Worm (Caenorhabditis elegans): ENCODE results near the gene Y39A1A.16.

Gene Y39A1A.16

ce11 chrIII:10678971-10679370 is at the start of gene Y39A1A.16:
Gene Y39A1A.16, plus strand, starts transcription at chrIII:10679271.
- TF ChIP-seq T22C8.4 (GFP tag; IDR thresholded peaks at IDR 0.05), result no peak
- no peak for TF ChIP-seq ztf-23 (GFP tag; IDR thresholded peaks at IDR 0.05)
- no peak for TF ChIP-seq ref-1 (GFP tag; conservative IDR thresholded peaks at IDR 0.05)

ce11 chrIII:10629795-10630194 is 49.3 kb upstream of the Y39A1A.16 start:
- TF ChIP-seq cog-1 (tag; optimal IDR thresholded peaks at IDR 0.05), result no peak
- TF ChIP-seq ref-1 (GFP tag; conservative IDR thresholded peaks at IDR 0.05), result no peak
- no peak for TF ChIP-seq ztf-29 (GFP tag; IDR thresholded peaks at IDR 0.05)
- TF ChIP-seq med-1 (GFP tag; optimal IDR thresholded peaks at IDR 0.05; ENCODE audit: insufficient read depth), result no peak
- TF ChIP-seq T22C8.4 (GFP tag; IDR thresholded peaks at IDR 0.05), result no peak
- no peak for TF ChIP-seq tab-1 (GFP tag; IDR thresholded peaks at IDR 0.05)
- TF ChIP-seq flt-1 (GFP tag; IDR thresholded peaks at IDR 0.05), result no peak
- no peak for TF ChIP-seq ztf-23 (GFP tag; IDR thresholded peaks at IDR 0.05)
- TF ChIP-seq klf-2 (GFP tag; conservative IDR thresholded peaks at IDR 0.05), result no peak

ce11 chrIII:10631870-10632509 is 47.1 kb upstream of the Y39A1A.16 start:
- no peak for TF ChIP-seq klf-2 (GFP tag; conservative IDR thresholded peaks at IDR 0.05)
- TF ChIP-seq ref-1 (GFP tag; conservative IDR thresholded peaks at IDR 0.05), result no peak
- no peak for TF ChIP-seq flt-1 (GFP tag; IDR thresholded peaks at IDR 0.05)
- no peak for TF ChIP-seq tab-1 (GFP tag; IDR thresholded peaks at IDR 0.05)
- no peak for TF ChIP-seq ztf-29 (GFP tag; IDR thresholded peaks at IDR 0.05)
- no peak for TF ChIP-seq med-1 (GFP tag; optimal IDR thresholded peaks at IDR 0.05; ENCODE audit: insufficient read depth)
- no peak for TF ChIP-seq T22C8.4 (GFP tag; IDR thresholded peaks at IDR 0.05)
- no peak for TF ChIP-seq cog-1 (tag; optimal IDR thresholded peaks at IDR 0.05)
- TF ChIP-seq ztf-23 (GFP tag; IDR thresholded peaks at IDR 0.05), result no peak

ce11 chrIII:10632590-10633402 is 46.3 kb upstream of the Y39A1A.16 start, which contains the start of gene Y39A1A.10:
Gene Y39A1A.10, plus strand, starts transcription at chrIII:10632728.
- TF ChIP-seq cog-1 (tag; optimal IDR thresholded peaks at IDR 0.05) (no peak), med-1 (GFP tag; optimal IDR thresholded peaks at IDR 0.05; ENCODE audit: insufficient read depth) (no peak), flt-1 (GFP tag; IDR thresholded peaks at IDR 0.05) (no peak), ref-1 (GFP tag; conservative IDR thresholded peaks at IDR 0.05) (no peak), klf-2 (GFP tag; conservative IDR thresholded peaks at IDR 0.05) (no peak), tab-1 (GFP tag; IDR thresholded peaks at IDR 0.05) (no peak), T22C8.4 (GFP tag; IDR thresholded peaks at IDR 0.05) (no peak), ztf-29 (GFP tag; IDR thresholded peaks at IDR 0.05) (no peak), ztf-23 (GFP tag; IDR thresholded peaks at IDR 0.05) (no peak)

- TF ChIP-seq med-1 (GFP tag; optimal IDR thresholded peaks at IDR 0.05; ENCODE audit: insufficient read depth) (no peak), T22C8.4 (GFP tag; IDR thresholded peaks at IDR 0.05) (no peak), klf-2 (GFP tag; conservative IDR thresholded peaks at IDR 0.05) (no peak), ztf-23 (GFP tag; IDR thresholded peaks at IDR 0.05) (no peak), cog-1 (tag; optimal IDR thresholded peaks at IDR 0.05) (no peak), ref-1 (GFP tag; conservative IDR thresholded peaks at IDR 0.05) (no peak), ztf-29 (GFP tag; IDR thresholded peaks at IDR 0.05) (no peak), flt-1 (GFP tag; IDR thresholded peaks at IDR 0.05) (no peak), tab-1 (GFP tag; IDR thresholded peaks at IDR 0.05) (no peak)
These were observed 45.7 kb upstream of the Y39A1A.16 start, which contains the start of gene Y39A1A.9 for ce11 chrIII:10633403-10633674. Gene Y39A1A.9, minus strand, starts transcription at chrIII:10633501.

- TF ChIP-seq klf-2 (GFP tag; conservative IDR thresholded peaks at IDR 0.05) (peak; percentile 30; the same call in 1 of the 2 replicates), ztf-23 (GFP tag; IDR thresholded peaks at IDR 0.05) (0 out of 2 replicates have a peak, but pooled peaks have one; percentile 60), ref-1 (GFP tag; conservative IDR thresholded peaks at IDR 0.05) (no peak), ztf-29 (GFP tag; IDR thresholded peaks at IDR 0.05) (no peak), med-1 (GFP tag; optimal IDR thresholded peaks at IDR 0.05; ENCODE audit: insufficient read depth) (no peak), tab-1 (GFP tag; IDR thresholded peaks at IDR 0.05) (no peak), T22C8.4 (GFP tag; IDR thresholded peaks at IDR 0.05) (no peak), flt-1 (GFP tag; IDR thresholded peaks at IDR 0.05) (peak; percentile 83), cog-1 (tag; optimal IDR thresholded peaks at IDR 0.05) (peak; percentile 19)
These were observed 45.0 kb upstream of the Y39A1A.16 start for ce11 chrIII:10634034-10634433.

- no peak for TF ChIP-seq flt-1 (GFP tag; IDR thresholded peaks at IDR 0.05)
- no peak for TF ChIP-seq ztf-29 (GFP tag; IDR thresholded peaks at IDR 0.05)
- no peak for TF ChIP-seq ztf-23 (GFP tag; IDR thresholded peaks at IDR 0.05)
- no peak for TF ChIP-seq cog-1 (tag; optimal IDR thresholded peaks at IDR 0.05)
- TF ChIP-seq T22C8.4 (GFP tag; IDR thresholded peaks at IDR 0.05), result no peak
These were observed 44.5 kb upstream of the Y39A1A.16 start for ce11 chrIII:10634576-10634975.

ce11 chrIII:10636493-10637031 is 42.5 kb upstream of the Y39A1A.16 start:
- TF ChIP-seq flt-1 (GFP tag; IDR thresholded peaks at IDR 0.05), result no peak
- no peak for TF ChIP-seq ztf-23 (GFP tag; IDR thresholded peaks at IDR 0.05)
- no peak for TF ChIP-seq cog-1 (tag; optimal IDR thresholded peaks at IDR 0.05)
- no peak for TF ChIP-seq ref-1 (GFP tag; conservative IDR thresholded peaks at IDR 0.05)
- TF ChIP-seq T22C8.4 (GFP tag; IDR thresholded peaks at IDR 0.05), result no peak
- no peak for TF ChIP-seq med-1 (GFP tag; optimal IDR thresholded peaks at IDR 0.05; ENCODE audit: insufficient read depth)
- TF ChIP-seq tab-1 (GFP tag; IDR thresholded peaks at IDR 0.05), result no peak
- TF ChIP-seq klf-2 (GFP tag; conservative IDR thresholded peaks at IDR 0.05), result no peak
- no peak for TF ChIP-seq ztf-29 (GFP tag; IDR thresholded peaks at IDR 0.05)

ce11 chrIII:10637933-10638332 is 41.1 kb upstream of the Y39A1A.16 start:
- TF ChIP-seq ztf-23 (GFP tag; IDR thresholded peaks at IDR 0.05) (no peak), klf-2 (GFP tag; conservative IDR thresholded peaks at IDR 0.05) (no peak), flt-1 (GFP tag; IDR thresholded peaks at IDR 0.05) (no peak), ztf-29 (GFP tag; IDR thresholded peaks at IDR 0.05) (no peak), ref-1 (GFP tag; conservative IDR thresholded peaks at IDR 0.05) (no peak), cog-1 (tag; optimal IDR thresholded peaks at IDR 0.05) (no peak), T22C8.4 (GFP tag; IDR thresholded peaks at IDR 0.05) (no peak), tab-1 (GFP tag; IDR thresholded peaks at IDR 0.05) (no peak), med-1 (GFP tag; optimal IDR thresholded peaks at IDR 0.05; ENCODE audit: insufficient read depth) (no peak)

All from whole organism, midembryonic.